Worm (Caenorhabditis elegans): ENCODE results near the gene B0024.4.

DNA sequence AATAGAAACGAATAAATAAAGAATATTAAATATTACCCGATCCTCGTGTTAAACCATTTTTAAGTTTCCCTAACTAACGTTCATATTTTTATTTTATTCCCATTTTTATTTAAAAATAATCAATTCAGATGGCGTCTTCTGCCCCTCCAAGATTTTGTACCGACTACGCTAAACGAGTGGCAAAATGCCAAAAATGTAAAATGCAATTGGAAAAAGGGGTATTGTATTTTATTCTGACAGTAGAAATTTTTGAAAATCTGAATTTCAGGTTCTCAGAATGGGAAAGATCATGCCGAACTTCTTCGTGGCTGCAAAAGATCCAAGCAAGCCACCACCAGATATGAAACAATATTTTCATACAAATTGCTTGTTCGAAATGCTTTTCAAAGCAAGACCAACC, 45.7 kb downstream of the B0024.4 start, which contains the start of gene K07C5.3:
- no peak for TF ChIP-seq flt-1 (GFP tag; IDR thresholded peaks at IDR 0.05)
- TF ChIP-seq ztf-29 (GFP tag; IDR thresholded peaks at IDR 0.05) = no peak
- TF ChIP-seq med-1 (GFP tag; optimal IDR thresholded peaks at IDR 0.05; ENCODE audit: insufficient read depth) = no peak

Data from whole organism, midembryonic.